Worm (Caenorhabditis elegans): ENCODE results near the gene srw-140.

srw-140 gene

DNA sequence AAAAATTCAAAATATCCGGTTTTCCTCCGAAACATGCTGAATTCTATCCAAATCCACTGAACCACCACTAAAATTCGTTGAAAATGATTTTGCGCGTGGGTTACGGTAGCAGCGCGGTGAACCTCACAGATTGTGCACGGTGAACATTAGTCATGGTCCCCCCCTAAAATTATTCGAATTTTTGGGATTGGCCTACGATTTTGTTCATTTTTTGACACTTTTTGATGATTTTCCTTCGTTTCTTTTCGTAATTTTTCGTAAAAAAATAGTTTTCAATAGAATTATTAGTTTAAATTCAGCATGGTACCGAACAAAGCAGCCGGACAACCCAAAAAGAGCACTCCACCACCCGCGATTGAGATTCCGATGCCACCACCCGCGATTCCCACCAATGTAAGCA lies 16.1 kb downstream of the srw-140 start, which contains the start of gene C03A7.2:
C03A7.2 (plus strand) TSS at position 301 of the 400 bp plus-strand sequence.
- TF ChIP-seq klf-2 (GFP tag; conservative IDR thresholded peaks at IDR 0.05), result no peak
- no peak for TF ChIP-seq flt-1 (GFP tag; IDR thresholded peaks at IDR 0.05)
- TF ChIP-seq cog-1 (tag; optimal IDR thresholded peaks at IDR 0.05), result no peak
- no peak for TF ChIP-seq ref-1 (GFP tag; conservative IDR thresholded peaks at IDR 0.05)
- TF ChIP-seq ztf-23 (GFP tag; IDR thresholded peaks at IDR 0.05), result no peak
- TF ChIP-seq med-1 (GFP tag; optimal IDR thresholded peaks at IDR 0.05; ENCODE audit: insufficient read depth), result no peak
- TF ChIP-seq tab-1 (GFP tag; IDR thresholded peaks at IDR 0.05), result no peak
- no peak for TF ChIP-seq ztf-29 (GFP tag; IDR thresholded peaks at IDR 0.05)
- no peak for TF ChIP-seq T22C8.4 (GFP tag; IDR thresholded peaks at IDR 0.05)

DNA sequence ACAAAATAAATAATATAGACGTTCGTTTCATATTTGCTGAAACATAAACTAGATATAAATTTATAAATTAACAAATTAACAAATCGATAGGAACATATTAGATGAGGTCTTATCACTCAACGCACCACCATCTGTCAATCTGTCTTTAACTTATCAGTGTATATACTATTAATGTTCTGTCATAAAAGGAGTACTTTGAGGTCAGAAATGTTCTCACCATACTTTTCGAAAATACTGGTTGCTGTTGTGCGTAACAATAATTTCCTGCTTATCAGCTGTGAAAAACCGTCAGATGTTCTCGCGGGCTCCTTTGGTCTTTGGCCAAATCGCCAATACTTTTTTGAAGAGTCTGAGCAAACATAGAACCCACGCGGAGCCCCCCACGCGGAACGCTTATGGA lies 27.0 kb downstream of the srw-140 start, which contains the start of gene C03A7.13:
C03A7.13 (minus strand) TSS at position 43 of the 400 bp plus-strand sequence.
- TF ChIP-seq T22C8.4 (GFP tag; IDR thresholded peaks at IDR 0.05) (no peak), ztf-29 (GFP tag; IDR thresholded peaks at IDR 0.05) (no peak), flt-1 (GFP tag; IDR thresholded peaks at IDR 0.05) (no peak), ref-1 (GFP tag; conservative IDR thresholded peaks at IDR 0.05) (no peak), med-1 (GFP tag; optimal IDR thresholded peaks at IDR 0.05; ENCODE audit: insufficient read depth) (no peak)

DNA sequence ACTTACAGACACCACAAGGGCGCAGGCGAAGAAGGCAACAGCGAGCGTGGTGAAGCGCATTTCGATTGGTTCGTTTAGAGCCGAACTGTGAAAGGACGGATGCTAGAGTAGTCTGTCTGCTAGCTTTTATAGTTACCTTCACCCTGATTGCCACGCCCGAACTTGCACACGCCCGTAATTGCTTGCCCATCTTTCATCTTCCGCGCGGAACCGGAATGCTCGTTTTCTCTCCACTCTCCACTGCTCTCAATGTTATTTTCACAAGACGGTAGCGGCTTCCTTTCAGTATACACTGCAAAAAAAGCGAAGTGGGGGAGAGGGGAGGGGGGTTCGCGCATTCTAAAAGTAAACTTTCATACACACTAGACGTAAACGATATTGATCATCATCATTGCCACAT lies 29.0 kb downstream of the srw-140 start, which contains the start of gene abu-8:
abu-8 (minus strand) TSS at position 101 of the 400 bp plus-strand sequence.
- TF ChIP-seq klf-2 (GFP tag; conservative IDR thresholded peaks at IDR 0.05), result 0 out of 2 replicates have a peak, but pooled peaks have one; percentile 18
- no peak for TF ChIP-seq cog-1 (tag; optimal IDR thresholded peaks at IDR 0.05)
- no peak for TF ChIP-seq med-1 (GFP tag; optimal IDR thresholded peaks at IDR 0.05; ENCODE audit: insufficient read depth)
- no peak for TF ChIP-seq T22C8.4 (GFP tag; IDR thresholded peaks at IDR 0.05)
- TF ChIP-seq ref-1 (GFP tag; conservative IDR thresholded peaks at IDR 0.05), result no peak

DNA sequence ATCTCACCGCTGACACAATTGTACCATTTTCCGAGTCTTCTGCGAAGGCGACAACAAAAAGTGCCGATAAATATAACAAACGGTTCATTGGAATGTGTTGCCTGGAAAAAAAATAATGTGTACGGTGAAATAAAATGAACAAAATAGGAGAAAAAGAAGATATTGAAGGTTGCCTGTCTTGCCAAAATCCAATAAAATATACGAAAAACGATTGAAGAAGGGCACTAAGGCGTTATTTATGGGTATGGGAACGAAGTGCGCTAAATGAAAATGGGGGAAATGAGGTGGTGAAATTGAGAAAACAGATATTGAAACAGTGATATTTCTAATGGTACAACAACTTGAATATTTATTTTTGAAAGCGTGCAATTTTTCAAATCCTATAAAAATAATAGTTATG lies 32.7 kb downstream of the srw-140 start, which contains the start of gene Y47A7.2:
Y47A7.2 (minus strand) TSS at position 101 of the 400 bp plus-strand sequence.
- TF ChIP-seq klf-2 (GFP tag; conservative IDR thresholded peaks at IDR 0.05) (no peak), ztf-23 (GFP tag; IDR thresholded peaks at IDR 0.05) (no peak), tab-1 (GFP tag; IDR thresholded peaks at IDR 0.05) (no peak), cog-1 (tag; optimal IDR thresholded peaks at IDR 0.05) (no peak), med-1 (GFP tag; optimal IDR thresholded peaks at IDR 0.05; ENCODE audit: insufficient read depth) (no peak)

DNA sequence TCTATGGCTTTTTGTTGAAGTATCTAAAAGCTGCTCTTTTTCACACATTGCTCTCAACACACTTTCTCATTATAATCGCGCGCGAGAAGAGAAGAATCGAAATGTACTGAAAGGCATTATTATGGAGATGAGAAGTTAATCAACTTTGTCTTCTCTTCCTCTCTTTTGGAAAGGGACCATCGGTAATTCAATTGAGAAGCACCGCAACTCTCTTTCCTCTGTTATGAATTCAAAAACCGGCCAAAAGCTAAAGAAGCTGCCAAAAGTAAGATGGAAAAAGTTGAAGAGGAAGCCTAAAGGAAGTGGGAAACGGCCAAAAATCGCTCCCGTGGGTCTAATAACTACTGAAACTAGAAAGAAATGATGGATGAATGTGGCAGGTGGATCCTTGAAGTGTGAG lies 34.7 kb downstream of the srw-140 start:
- TF ChIP-seq ztf-29 (GFP tag; IDR thresholded peaks at IDR 0.05), result no peak
- TF ChIP-seq cog-1 (tag; optimal IDR thresholded peaks at IDR 0.05), result no peak
- no peak for TF ChIP-seq flt-1 (GFP tag; IDR thresholded peaks at IDR 0.05)
- no peak for TF ChIP-seq med-1 (GFP tag; optimal IDR thresholded peaks at IDR 0.05; ENCODE audit: insufficient read depth)
- no peak for TF ChIP-seq T22C8.4 (GFP tag; IDR thresholded peaks at IDR 0.05)
- no peak for TF ChIP-seq ztf-23 (GFP tag; IDR thresholded peaks at IDR 0.05)
- TF ChIP-seq tab-1 (GFP tag; IDR thresholded peaks at IDR 0.05), result no peak
- TF ChIP-seq klf-2 (GFP tag; conservative IDR thresholded peaks at IDR 0.05), result no peak
- TF ChIP-seq ref-1 (GFP tag; conservative IDR thresholded peaks at IDR 0.05), result no peak

DNA sequence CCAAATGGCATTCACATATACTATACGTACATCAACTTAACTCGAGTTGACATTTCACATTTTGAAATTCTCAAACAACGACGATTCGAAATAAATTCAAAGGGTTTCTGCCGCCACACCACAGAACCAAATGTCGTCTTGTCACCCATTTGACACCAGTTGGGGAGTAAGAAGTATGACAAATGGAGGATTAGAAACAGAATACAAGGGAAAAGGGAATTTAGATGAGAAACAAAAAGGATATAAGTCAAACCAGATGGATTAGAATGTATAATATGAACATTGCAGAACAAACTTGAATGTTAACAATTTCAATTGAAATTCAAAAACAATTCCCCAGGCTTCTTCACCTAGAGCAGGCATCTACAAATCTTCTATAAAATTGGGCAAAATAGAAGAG lies 36.2 kb downstream of the srw-140 start:
- TF ChIP-seq flt-1 (GFP tag; IDR thresholded peaks at IDR 0.05) (no peak), T22C8.4 (GFP tag; IDR thresholded peaks at IDR 0.05) (no peak), ref-1 (GFP tag; conservative IDR thresholded peaks at IDR 0.05) (no peak), ztf-29 (GFP tag; IDR thresholded peaks at IDR 0.05) (no peak), tab-1 (GFP tag; IDR thresholded peaks at IDR 0.05) (no peak), cog-1 (tag; optimal IDR thresholded peaks at IDR 0.05) (no peak), ztf-23 (GFP tag; IDR thresholded peaks at IDR 0.05) (no peak), med-1 (GFP tag; optimal IDR thresholded peaks at IDR 0.05; ENCODE audit: insufficient read depth) (no peak), klf-2 (GFP tag; conservative IDR thresholded peaks at IDR 0.05) (no peak)

DNA sequence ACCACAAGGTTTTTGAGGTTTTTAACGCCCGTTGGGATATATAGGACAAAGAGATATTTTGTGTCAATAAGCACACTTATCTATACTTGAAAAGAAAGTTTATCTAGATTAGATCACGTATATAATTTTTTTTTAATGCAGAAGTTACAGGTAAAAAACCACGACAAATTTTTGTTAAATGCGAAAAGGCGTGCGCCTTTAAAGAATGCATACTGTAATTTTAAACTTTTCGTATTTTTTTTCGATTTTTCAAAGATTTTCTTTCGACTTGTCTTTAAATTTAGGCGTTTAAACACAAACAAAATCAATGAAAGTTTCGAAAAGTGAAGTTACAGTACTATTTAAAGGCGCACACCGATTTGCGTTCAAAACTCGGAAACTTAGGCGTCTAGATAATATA lies 38.1 kb downstream of the srw-140 start:
- TF ChIP-seq ref-1 (GFP tag; conservative IDR thresholded peaks at IDR 0.05) (no peak), tab-1 (GFP tag; IDR thresholded peaks at IDR 0.05) (no peak), klf-2 (GFP tag; conservative IDR thresholded peaks at IDR 0.05) (no peak), flt-1 (GFP tag; IDR thresholded peaks at IDR 0.05) (no peak), cog-1 (tag; optimal IDR thresholded peaks at IDR 0.05) (no peak), med-1 (GFP tag; optimal IDR thresholded peaks at IDR 0.05; ENCODE audit: insufficient read depth) (no peak), T22C8.4 (GFP tag; IDR thresholded peaks at IDR 0.05) (no peak), ztf-29 (GFP tag; IDR thresholded peaks at IDR 0.05) (no peak), ztf-23 (GFP tag; IDR thresholded peaks at IDR 0.05) (no peak)

DNA sequence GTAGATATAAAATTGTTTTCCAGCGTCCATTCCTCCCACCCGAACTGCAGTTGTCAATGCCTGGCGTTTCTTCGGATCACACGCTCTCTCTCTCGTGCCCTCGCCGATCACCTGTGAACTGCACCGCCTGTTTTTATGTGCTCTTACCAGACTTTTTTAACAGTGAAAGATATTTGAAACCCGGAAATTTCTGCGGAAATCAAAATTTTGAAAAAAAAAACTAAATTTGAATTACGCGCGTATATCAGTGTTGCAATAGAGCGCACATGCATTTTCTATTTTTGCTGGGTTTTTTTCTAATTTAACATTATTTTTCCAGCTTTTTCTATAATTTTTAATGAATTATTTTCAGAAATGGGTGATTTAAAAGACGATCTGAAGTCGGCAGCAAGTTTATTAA lies 38.6 kb downstream of the srw-140 start, which contains the start of gene ttc-37:
ttc-37 (plus strand) TSS at position 349 of the 400 bp plus-strand sequence.
- TF ChIP-seq ztf-23 (GFP tag; IDR thresholded peaks at IDR 0.05) (no peak), flt-1 (GFP tag; IDR thresholded peaks at IDR 0.05) (no peak), tab-1 (GFP tag; IDR thresholded peaks at IDR 0.05) (no peak), T22C8.4 (GFP tag; IDR thresholded peaks at IDR 0.05) (no peak), klf-2 (GFP tag; conservative IDR thresholded peaks at IDR 0.05) (no peak), ztf-29 (GFP tag; IDR thresholded peaks at IDR 0.05) (no peak), med-1 (GFP tag; optimal IDR thresholded peaks at IDR 0.05; ENCODE audit: insufficient read depth) (no peak), cog-1 (tag; optimal IDR thresholded peaks at IDR 0.05) (no peak), ref-1 (GFP tag; conservative IDR thresholded peaks at IDR 0.05) (no peak)

DNA sequence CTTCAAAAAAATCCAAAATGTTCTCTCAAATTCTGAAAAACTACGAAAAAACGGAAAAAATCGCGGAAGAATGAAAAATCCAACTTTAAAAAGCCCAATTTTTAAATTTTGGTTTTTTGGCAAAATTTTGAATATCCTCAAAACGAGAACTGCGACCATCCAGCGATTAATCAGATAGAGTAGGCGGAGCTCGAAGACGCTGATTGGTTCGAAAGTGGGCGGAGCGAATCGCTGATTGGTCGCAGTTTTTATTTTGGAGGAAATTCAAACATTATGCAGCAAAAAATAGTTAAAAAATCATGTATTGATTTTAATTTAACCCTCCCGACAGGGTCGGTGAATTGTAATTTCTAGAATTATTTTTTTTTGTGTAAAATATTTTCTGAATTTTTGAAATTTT lies 48.1 kb downstream of the srw-140 start:
- no peak for TF ChIP-seq ztf-29 (GFP tag; IDR thresholded peaks at IDR 0.05)
- TF ChIP-seq tab-1 (GFP tag; IDR thresholded peaks at IDR 0.05), result no peak
- no peak for TF ChIP-seq T22C8.4 (GFP tag; IDR thresholded peaks at IDR 0.05)
- no peak for TF ChIP-seq med-1 (GFP tag; optimal IDR thresholded peaks at IDR 0.05; ENCODE audit: insufficient read depth)
- no peak for TF ChIP-seq klf-2 (GFP tag; conservative IDR thresholded peaks at IDR 0.05)
- TF ChIP-seq ref-1 (GFP tag; conservative IDR thresholded peaks at IDR 0.05), result no peak
- no peak for TF ChIP-seq ztf-23 (GFP tag; IDR thresholded peaks at IDR 0.05)
- TF ChIP-seq cog-1 (tag; optimal IDR thresholded peaks at IDR 0.05), result no peak
- TF ChIP-seq flt-1 (GFP tag; IDR thresholded peaks at IDR 0.05), result no peak

Measured in whole organism, midembryonic.